Fruit fly (Drosophila melanogaster) whole organism, embryonic: Measurements from ENCODE around the gene Awh.

Source experiments
- Aef1 ChIP-seq: fragments of 200-800 bp; sonication (Bioruptor generic); IDR thresholded peaks from 3 replicates; pipeline ENCODE4 v1.3.6; 2022; ENCODE audit warnings: missing biosample characterization, missing genetic modification characterization
- Antp ChIP-seq: fragments of 200-800 bp; sonication (Bioruptor generic); optimal IDR thresholded peaks from 3 replicates; lab custom pipeline; 2016; ENCODE audit warnings: missing biosample characterization, missing genetic modification characterization
- CG10321 ChIP-seq: fragments of 200-800 bp; sonication (Bioruptor generic); IDR thresholded peaks from 2 replicates; pipeline ENCODE4 v1.3.6; 2022; ENCODE audit warnings: missing biosample characterization, missing genetic modification characterization
- CG10366 ChIP-seq: fragments of 200-800 bp; sonication (Bioruptor generic); IDR thresholded peaks from 2 replicates; pipeline ENCODE4 v1.3.6; 2022; ENCODE audit warnings: missing biosample characterization, missing genetic modification characterization
- CG10462 ChIP-seq: fragments of 200-800 bp; sonication (Bioruptor generic); optimal IDR thresholded peaks from 2 replicates; lab custom pipeline; 2016; ENCODE audit warnings: missing biosample characterization, missing genetic modification characterization
- CG10959 ChIP-seq: fragments of 200-800 bp; sonication (Bioruptor generic); IDR thresholded peaks from 2 replicates; pipeline ENCODE4 v1.3.6; 2022; ENCODE audit warnings: missing biosample characterization, missing genetic modification characterization
- CG13424 ChIP-seq: fragments of 200-800 bp; sonication (Bioruptor generic); optimal IDR thresholded peaks from 2 replicates; lab custom pipeline; 2019; ENCODE audit warnings: missing biosample characterization, mild to moderate bottlenecking, missing genetic modification characterization, moderate library complexity
- CG15011 ChIP-seq: fragments of 200-800 bp; sonication (Bioruptor generic); optimal IDR thresholded peaks from 3 replicates; lab custom pipeline; 2018; ENCODE audit warnings: missing biosample characterization, mild to moderate bottlenecking, missing genetic modification characterization
- CG1529 ChIP-seq: fragments of 200-800 bp; sonication (Bioruptor generic); optimal IDR thresholded peaks from 3 replicates; lab custom pipeline; 2018; ENCODE audit warnings: missing biosample characterization, missing genetic modification characterization
- CG17568 ChIP-seq: fragments of 200-800 bp; sonication (Bioruptor generic); optimal IDR thresholded peaks from 2 replicates; lab custom pipeline; 2018; ENCODE audit warnings: missing biosample characterization, mild to moderate bottlenecking, missing genetic modification characterization, moderate library complexity
- CG17802 ChIP-seq: fragments of 200-800 bp; sonication (Bioruptor generic); optimal IDR thresholded peaks from 2 replicates; lab custom pipeline; 2018; ENCODE audit warnings: missing biosample characterization, mild to moderate bottlenecking, missing genetic modification characterization, moderate library complexity
- CG18262 ChIP-seq: fragments of 200-800 bp; optimal IDR thresholded peaks from 3 replicates; lab custom pipeline; 2019; ENCODE audit warnings: missing biosample characterization, mild to moderate bottlenecking, missing genetic modification characterization, moderate library complexity
- CG30403 ChIP-seq: fragments of 200-800 bp; sonication (Bioruptor generic); optimal IDR thresholded peaks from 3 replicates; lab custom pipeline; 2016; ENCODE audit warnings: missing biosample characterization, missing genetic modification characterization
- CG33213 ChIP-seq: fragments of 200-800 bp; sonication (Bioruptor generic); optimal IDR thresholded peaks from 3 replicates; lab custom pipeline; 2016; ENCODE audit warnings: missing biosample characterization, missing genetic modification characterization
- CG33557 ChIP-seq: fragments of 200-800 bp; sonication (Bioruptor generic); optimal IDR thresholded peaks from 2 replicates; lab custom pipeline; 2019; ENCODE audit warnings: missing biosample characterization, mild to moderate bottlenecking, missing genetic modification characterization, moderate library complexity
- CG4282 ChIP-seq: fragments of 200-800 bp; sonication (Bioruptor generic); optimal IDR thresholded peaks from 2 replicates; lab custom pipeline; 2016; ENCODE audit warnings: missing biosample characterization, missing genetic modification characterization
- CG6654 ChIP-seq: fragments of 200-800 bp; sonication (Bioruptor generic); optimal IDR thresholded peaks from 2 replicates; lab custom pipeline; 2017; ENCODE audit warnings: missing biosample characterization, mild to moderate bottlenecking, missing genetic modification characterization
- CG6813 ChIP-seq: fragments of 200-800 bp; sonication (Bioruptor generic); optimal IDR thresholded peaks from 2 replicates; lab custom pipeline; 2017; ENCODE audit warnings: missing biosample characterization, missing genetic modification characterization, mild to moderate bottlenecking, moderate library complexity, missing genetic modification reagents
- CG7963 ChIP-seq: fragments of 200-800 bp; sonication (Bioruptor generic); IDR thresholded peaks from 3 replicates; pipeline ENCODE4 v1.3.6; 2022; ENCODE audit warnings: missing biosample characterization, missing genetic modification characterization; ENCODE audit not compliant: partially characterized antibody
- E2f2 ChIP-seq: fragments of 200-800 bp; sonication (Bioruptor generic); IDR thresholded peaks from 2 replicates; pipeline ENCODE4 v1.3.6; 2022; ENCODE audit warnings: missing biosample characterization, missing genetic modification characterization
- H15 ChIP-seq: fragments of 200-800 bp; sonication (Bioruptor generic); IDR thresholded peaks from 3 replicates; pipeline ENCODE4 v1.3.6; 2022; ENCODE audit warnings: missing biosample characterization, missing genetic modification characterization
- HLH3B ChIP-seq: fragments of 200-800 bp; sonication (Bioruptor generic); IDR thresholded peaks from 2 replicates; pipeline ENCODE4 v1.3.6; 2022; ENCODE audit warnings: missing biosample characterization, missing genetic modification characterization
- Hand ChIP-seq: fragments of 200-800 bp; sonication (Bioruptor generic); optimal IDR thresholded peaks from 2 replicates; lab custom pipeline; 2017; ENCODE audit warnings: mild to moderate bottlenecking, missing biosample characterization, missing genetic modification reagents, missing genetic modification characterization
- MBD-R2 ChIP-seq: fragments of 200-800 bp; sonication (Bioruptor generic); IDR thresholded peaks from 2 replicates; pipeline ENCODE4 v1.3.6; 2022; ENCODE audit warnings: missing biosample characterization, missing genetic modification characterization
- Myb ChIP-seq: fragments of 200-800 bp; sonication (Bioruptor generic); optimal IDR thresholded peaks from 2 replicates; lab custom pipeline; 2016; ENCODE audit warnings: missing biosample characterization, missing genetic modification characterization
- NC2α ChIP-seq: fragments of 200-800 bp; sonication (Bioruptor generic); optimal IDR thresholded peaks from 2 replicates; lab custom pipeline; 2016; ENCODE audit warnings: missing biosample characterization, missing genetic modification characterization
- NfI ChIP-seq: fragments of 200-800 bp; sonication (Bioruptor generic); optimal IDR thresholded peaks from 3 replicates; lab custom pipeline; 2018; ENCODE audit warnings: missing biosample characterization, mild to moderate bottlenecking, missing genetic modification characterization, moderate library complexity
- ara ChIP-seq: fragments of 200-800 bp; sonication (Bioruptor generic); IDR thresholded peaks from 2 replicates; pipeline ENCODE4 v1.3.6; 2022; ENCODE audit warnings: missing biosample characterization, missing genetic modification characterization
- caup ChIP-seq: fragments of 200-800 bp; sonication (Bioruptor generic); optimal IDR thresholded peaks from 3 replicates; lab custom pipeline; 2017; ENCODE audit warnings: missing biosample characterization, mild to moderate bottlenecking, missing genetic modification characterization, moderate library complexity; ENCODE audit not compliant: severe bottlenecking
- chif ChIP-seq, 2 experiments: fragments of 200-800 bp; sonication (Bioruptor generic); optimal IDR thresholded peaks; 3 replicates each; lab custom pipeline; 2016; ENCODE audit warnings: missing biosample characterization in 2 of 2, missing genetic modification characterization in 2 of 2
- croc ChIP-seq: fragments of 200-800 bp; sonication (Bioruptor generic); conservative IDR thresholded peaks from 3 replicates; pipeline ENCODE4 v1.3.6; 2022; ENCODE audit warnings: missing biosample characterization, missing genetic modification characterization
- fd96Cb ChIP-seq: fragments of 200-800 bp; sonication (Bioruptor generic); optimal IDR thresholded peaks from 2 replicates; lab custom pipeline; 2018; ENCODE audit warnings: missing biosample characterization, mild to moderate bottlenecking, missing genetic modification characterization, moderate library complexity
- gce ChIP-seq: fragments of 200-800 bp; sonication (Bioruptor generic); IDR thresholded peaks from 3 replicates; pipeline ENCODE4 v1.3.6; 2022; ENCODE audit warnings: missing biosample characterization, missing genetic modification characterization
- gcm ChIP-seq: fragments of 200-800 bp; sonication (Bioruptor generic); optimal IDR thresholded peaks from 2 replicates; lab custom pipeline; 2019; ENCODE audit warnings: missing biosample characterization, mild to moderate bottlenecking, missing genetic modification characterization, moderate library complexity
- gem ChIP-seq: fragments of 200-800 bp; sonication (Bioruptor generic); optimal IDR thresholded peaks from 2 replicates; lab custom pipeline; 2019; ENCODE audit warnings: missing biosample characterization, mild to moderate bottlenecking, missing genetic modification characterization, moderate library complexity
- jumu ChIP-seq: fragments of 200-800 bp; sonication (Bioruptor generic); optimal IDR thresholded peaks from 3 replicates; lab custom pipeline; 2016; ENCODE audit warnings: missing biosample characterization, missing genetic modification characterization
- ken ChIP-seq: fragments of 200-800 bp; sonication (Bioruptor generic); IDR thresholded peaks from 3 replicates; pipeline ENCODE4 v1.3.6; 2022; ENCODE audit warnings: missing biosample characterization, missing genetic modification characterization
- lola ChIP-seq, 3 experiments: fragments of >200 bp in 2 of 3; fragments of 200-800 bp in 1 of 3; sonication (Bioruptor generic) in 1 of 3; optimal IDR thresholded peaks; 2 replicates each; lab custom pipeline; 2017 to 2019; ENCODE audit warnings: missing biosample characterization in 3 of 3, missing genetic modification characterization in 3 of 3, mild to moderate bottlenecking in 1 of 3, moderate library complexity in 1 of 3
- mirr ChIP-seq: fragments of 200-800 bp; sonication (Bioruptor generic); optimal IDR thresholded peaks from 3 replicates; lab custom pipeline; 2018; ENCODE audit warnings: missing biosample characterization, mild to moderate bottlenecking, missing genetic modification characterization
- mld ChIP-seq: fragments of 200-800 bp; sonication (Bioruptor generic); IDR thresholded peaks from 3 replicates; pipeline ENCODE4 v1.3.6; 2022; ENCODE audit warnings: missing biosample characterization, missing genetic modification characterization; ENCODE audit not compliant: partially characterized antibody
- oc ChIP-seq: fragments of 200-800 bp; sonication (Bioruptor generic); optimal IDR thresholded peaks from 2 replicates; lab custom pipeline; 2018; ENCODE audit warnings: missing biosample characterization, mild to moderate bottlenecking, missing genetic modification characterization, moderate library complexity
- onecut ChIP-seq: fragments of 200-800 bp; sonication (Bioruptor generic); IDR thresholded peaks from 2 replicates; pipeline ENCODE4 v1.3.6; 2022; ENCODE audit warnings: missing biosample characterization, missing genetic modification characterization
- pum ChIP-seq: fragments of 200-800 bp; sonication (Bioruptor generic); optimal IDR thresholded peaks from 2 replicates; lab custom pipeline; 2016; ENCODE audit warnings: missing biosample characterization, missing genetic modification characterization
- repo ChIP-seq: fragments of 200-800 bp; sonication (Bioruptor generic); optimal IDR thresholded peaks from 2 replicates; lab custom pipeline; 2016; ENCODE audit warnings: missing biosample characterization, missing genetic modification characterization
- salm ChIP-seq: fragments of 200-800 bp; sonication (Bioruptor generic); optimal IDR thresholded peaks from 2 replicates; lab custom pipeline; 2018; ENCODE audit warnings: missing biosample characterization, mild to moderate bottlenecking, missing genetic modification characterization
- schlank ChIP-seq: fragments of 200-800 bp; sonication (Bioruptor generic); optimal IDR thresholded peaks from 2 replicates; lab custom pipeline; 2018; ENCODE audit warnings: missing biosample characterization, mild to moderate bottlenecking, missing genetic modification characterization
- scrt ChIP-seq: fragments of 200-800 bp; sonication (Bioruptor generic); optimal IDR thresholded peaks from 2 replicates; lab custom pipeline; 2018; ENCODE audit warnings: missing biosample characterization, mild to moderate bottlenecking, missing genetic modification characterization, moderate library complexity
- tll ChIP-seq, 2 experiments: fragments of 200-800 bp in 1 of 2; fragments of >200 bp in 1 of 2; sonication (Bioruptor generic) in 1 of 2; optimal IDR thresholded peaks; 2 replicates each; lab custom pipeline; 2017 to 2019; ENCODE audit warnings: missing biosample characterization in 2 of 2, missing genetic modification characterization in 2 of 2, mild to moderate bottlenecking in 1 of 2, moderate library complexity in 1 of 2
- vnd ChIP-seq: fragments of 200-800 bp; sonication (Bioruptor generic); IDR thresholded peaks from 3 replicates; pipeline ENCODE4 v1.3.6; 2022; ENCODE audit warnings: missing biosample characterization, missing genetic modification characterization; ENCODE audit not compliant: partially characterized antibody
- z ChIP-seq: fragments of 200-800 bp; sonication (Bioruptor generic); IDR thresholded peaks from 3 replicates; pipeline ENCODE4 v1.3.6; 2022; ENCODE audit warnings: missing biosample characterization, missing genetic modification characterization

The Awh gene

DNA sequence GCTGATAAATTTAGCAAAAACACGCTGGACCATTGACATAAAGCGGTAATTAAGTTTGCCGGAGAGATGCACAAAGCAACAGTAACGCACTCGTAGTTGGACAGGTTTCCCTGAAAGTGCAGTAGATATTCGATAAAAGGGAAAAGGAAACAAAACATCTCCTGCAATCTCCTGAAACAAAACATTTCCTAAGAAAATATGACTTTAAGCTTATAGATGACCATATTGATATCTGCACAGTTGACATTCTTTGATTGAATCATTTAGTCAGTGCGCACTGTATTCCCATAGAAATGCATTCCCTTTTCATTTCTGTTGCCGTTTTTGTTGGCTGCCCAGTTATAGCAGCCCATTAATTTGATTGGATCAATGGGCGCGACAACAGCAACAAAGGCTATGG is 6.8 kb downstream of the Awh start (continued):
- no peak for TF ChIP-seq CG17802 (tag; lab: Kevin White, UChicago)
- peak; percentile 41 for TF ChIP-seq fd96Cb
- no peak for TF ChIP-seq caup (GFP tag; lab: Kevin White, UChicago)
- peak; percentile 60 for TF ChIP-seq HLH3B
- TF ChIP-seq CG33213 (GFP tag; lab: Kevin White, UChicago) = no peak
- no peak for TF ChIP-seq Aef1
- TF ChIP-seq CG10959 (GFP tag; lab: Robert Waterston, UW) = peak; percentile 56
- TF ChIP-seq mld (GFP tag; lab: Robert Waterston, UW) = no peak
- no peak for TF ChIP-seq repo
- TF ChIP-seq pum = peak; percentile 20
- TF ChIP-seq gce (GFP tag; lab: Robert Waterston, UW) = peak; percentile 45; the same call in 1 of the 3 replicates
- TF ChIP-seq E2f2 = no peak
- TF ChIP-seq H15 (GFP tag; lab: Robert Waterston, UW) = peak; percentile 49; the same call in 1 of the 3 replicates
- peak; percentile 44 for TF ChIP-seq NfI (GFP tag; lab: Kevin White, UChicago)
- no peak for TF ChIP-seq MBD-R2
- TF ChIP-seq schlank (tag; lab: Kevin White, UChicago) = no peak
- no peak for TF ChIP-seq Myb (GFP tag; lab: Kevin White, UChicago)
- TF ChIP-seq scrt = no peak
- peak; percentile 21 for TF ChIP-seq CG10462
- TF ChIP-seq ken (GFP tag; lab: Robert Waterston, UW) = peak; percentile 84
- no peak for TF ChIP-seq z (GFP tag; lab: Robert Waterston, UW)
- TF ChIP-seq CG7963 (GFP tag; lab: Robert Waterston, UW) = no peak
- TF ChIP-seq lola (GFP tag; optimal IDR thresholded peaks at IDR 0.05; lab: Kevin White, UChicago) = peak in 1 of 3 experiments; percentile 67
- TF ChIP-seq oc (tag; lab: Kevin White, UChicago) = peak; percentile 79
- peak; percentile 70 for TF ChIP-seq ara
- no peak for TF ChIP-seq CG10321 (GFP tag; lab: Robert Waterston, UW)
- TF ChIP-seq jumu (GFP tag; lab: Kevin White, UChicago) = no peak
- TF ChIP-seq tll (GFP tag; optimal IDR thresholded peaks at IDR 0.05; lab: Kevin White, UChicago) = no peak
- peak; percentile 34 for TF ChIP-seq gcm (GFP tag; lab: Kevin White, UChicago)
- peak; percentile 16 for TF ChIP-seq CG30403 (GFP tag; lab: Kevin White, UChicago)
- TF ChIP-seq vnd (GFP tag; lab: Robert Waterston, UW) = no peak
- no peak for TF ChIP-seq CG4282
- peak; percentile 55 for TF ChIP-seq CG18262 (tag; lab: Kevin White, UChicago)
- TF ChIP-seq CG6654 (GFP tag; lab: Kevin White, UChicago) = no peak
- peak; percentile 16 for TF ChIP-seq Antp (GFP tag; lab: Kevin White, UChicago)
- TF ChIP-seq CG15011 (GFP tag; lab: Kevin White, UChicago) = no peak
- peak; percentile 39; the same call in 1 of the 2 replicates for TF ChIP-seq CG10366 (GFP tag; lab: Robert Waterston, UW)
- TF ChIP-seq Hand (GFP tag; lab: Kevin White, UChicago) = no peak
- TF ChIP-seq salm (tag; lab: Kevin White, UChicago) = peak; percentile 41
- TF ChIP-seq NC2α (GFP tag; lab: Kevin White, UChicago) = no peak
- peak; percentile 66 to 81 for TF ChIP-seq chif (GFP tag; optimal IDR thresholded peaks at IDR 0.05; lab: Kevin White, UChicago)
- TF ChIP-seq mirr (GFP tag; lab: Kevin White, UChicago) = no peak
- TF ChIP-seq CG13424 (tag; lab: Kevin White, UChicago) = peak; percentile 71
- peak; percentile 40 for TF ChIP-seq onecut (GFP tag; lab: Robert Waterston, UW)
- TF ChIP-seq CG6813 = no peak
- peak; percentile 74 for TF ChIP-seq gem (tag; lab: Kevin White, UChicago)
- TF ChIP-seq CG17568 (GFP tag; lab: Kevin White, UChicago) = peak; percentile 6
- peak; percentile 58 for TF ChIP-seq croc (GFP tag; lab: Robert Waterston, UW)
- TF ChIP-seq CG1529 (GFP tag; lab: Kevin White, UChicago) = peak; percentile 67
- TF ChIP-seq CG33557 (GFP tag; lab: Kevin White, UChicago) = peak; percentile 60
